Worm (Caenorhabditis elegans) whole organism, young adult: ENCODE data around the gene F21C10.13.

Experiments
- B0336.3 ChIP-seq: fragments of 200-800 bp; sonication (Bioruptor generic); IDR thresholded peaks from 2 replicates; pipeline ENCODE4 v1.3.6; 2022; ENCODE audit warnings: missing genetic modification characterization, missing compliant biosample characterization
- D2030.7 ChIP-seq: fragments of 200-800 bp; sonication (Bioruptor generic); IDR thresholded peaks from 2 replicates; pipeline ENCODE4 v1.3.6; 2022; ENCODE audit warnings: missing genetic modification reagents, missing genetic modification characterization, missing compliant biosample characterization
- F49E8.2 ChIP-seq: sonication (generic microtip); optimal IDR thresholded peaks from 3 replicates; lab custom pipeline; 2017; ENCODE audit warnings: missing genetic modification characterization, mild to moderate bottlenecking, missing compliant biosample characterization, antibody characterized with exemption, moderate library complexity; ENCODE audit not compliant: insufficient read depth
- Y53F4B.3 ChIP-seq: fragments of 200-800 bp; sonication (Bioruptor generic); IDR thresholded peaks from 2 replicates; pipeline ENCODE4 v1.3.6; 2022; ENCODE audit warnings: missing genetic modification reagents, missing genetic modification characterization, missing compliant biosample characterization
- Y56A3A.18 ChIP-seq: fragments of 200-800 bp; sonication (Bioruptor generic); IDR thresholded peaks from 2 replicates; pipeline ENCODE4 v1.3.6; 2022; ENCODE audit warnings: missing genetic modification reagents, missing genetic modification characterization, missing compliant biosample characterization
- aptf-3 ChIP-seq: fragments of 200-800 bp; sonication (Bioruptor generic); IDR thresholded peaks from 2 replicates; pipeline ENCODE4 v1.3.6; 2022; ENCODE audit warnings: missing genetic modification characterization, missing compliant biosample characterization
- athp-1 ChIP-seq: sonication (generic microtip); optimal IDR thresholded peaks from 2 replicates; lab custom pipeline; 2017; ENCODE audit warnings: mild to moderate bottlenecking, missing genetic modification characterization, missing compliant biosample characterization
- attf-6 ChIP-seq: fragments of 200-800 bp; sonication (Bioruptor generic); IDR thresholded peaks from 2 replicates; pipeline ENCODE4 v1.3.6; 2022; ENCODE audit warnings: missing genetic modification reagents, missing genetic modification characterization, missing compliant biosample characterization
- bed-1 ChIP-seq: fragments of 200-800 bp; sonication (Bioruptor generic); IDR thresholded peaks from 2 replicates; pipeline ENCODE4 v1.3.6; 2022; ENCODE audit warnings: missing genetic modification reagents, missing genetic modification characterization, missing compliant biosample characterization
- cebp-1 ChIP-seq, 2 experiments: fragments of 200-800 bp in 1 of 2; sonication (Bioruptor generic) in 1 of 2; sonication (generic microtip) in 1 of 2; IDR thresholded peaks in 1 of 2; optimal IDR thresholded peaks in 1 of 2; 2 replicates each; pipeline versions ENCODE4 v1.3.6 to Lab custom; 2017 to 2022; ENCODE audit warnings: missing compliant biosample characterization in 2 of 2, missing genetic modification characterization in 2 of 2, mild to moderate bottlenecking in 1 of 2, missing genetic modification reagents in 1 of 2, moderate library complexity in 1 of 2
- cebp-2 ChIP-seq: fragments of 200-800 bp; sonication (Bioruptor generic); IDR thresholded peaks from 2 replicates; pipeline ENCODE4 v1.3.6; 2022; ENCODE audit warnings: missing genetic modification characterization, missing compliant biosample characterization
- ceh-100 ChIP-seq: fragments of 200-800 bp; sonication (Bioruptor generic); IDR thresholded peaks from 2 replicates; pipeline ENCODE4 v1.3.6; 2022; ENCODE audit warnings: missing genetic modification reagents, missing genetic modification characterization, missing compliant biosample characterization
- ceh-27 ChIP-seq: fragments of 200-800 bp; sonication (Bioruptor generic); optimal IDR thresholded peaks from 2 replicates; lab custom pipeline; 2018; ENCODE audit warnings: mild to moderate bottlenecking, missing genetic modification characterization, moderate library complexity, missing compliant biosample characterization
- chd-7 ChIP-seq: sonication (generic microtip); optimal IDR thresholded peaks from 2 replicates; lab custom pipeline; 2016; ENCODE audit warnings: mild to moderate bottlenecking, missing genetic modification characterization, moderate library complexity, missing compliant biosample characterization
- dox-1 ChIP-seq: fragments of 200-800 bp; sonication (Bioruptor generic); IDR thresholded peaks from 2 replicates; pipeline ENCODE4 v1.3.6; 2022; ENCODE audit warnings: missing genetic modification reagents, missing genetic modification characterization, missing compliant biosample characterization
- dpff-1 ChIP-seq: sonication (generic microtip); optimal IDR thresholded peaks from 2 replicates; lab custom pipeline; 2017; ENCODE audit warnings: mild to moderate bottlenecking, missing genetic modification characterization, missing compliant biosample characterization
- ekl-4 ChIP-seq: fragments of 200-800 bp; sonication (Bioruptor generic); IDR thresholded peaks from 2 replicates; pipeline ENCODE4 v1.3.6; 2022; ENCODE audit warnings: missing genetic modification reagents, missing genetic modification characterization, missing compliant biosample characterization
- hlh-12 ChIP-seq: sonication (generic microtip); optimal IDR thresholded peaks from 2 replicates; lab custom pipeline; 2016; ENCODE audit warnings: missing genetic modification characterization, missing compliant biosample characterization
- hmg-1.2 ChIP-seq: fragments of 200-800 bp; sonication (Bioruptor generic); IDR thresholded peaks from 2 replicates; pipeline ENCODE4 v1.3.6; 2022; ENCODE audit warnings: missing genetic modification reagents, missing genetic modification characterization, missing compliant biosample characterization
- hmg-20 ChIP-seq: fragments of 200-800 bp; sonication (Bioruptor generic); IDR thresholded peaks from 2 replicates; pipeline ENCODE4 v1.3.6; 2022; ENCODE audit warnings: missing genetic modification reagents, missing genetic modification characterization, missing compliant biosample characterization
- hrde-1 ChIP-seq: sonication (generic microtip); optimal IDR thresholded peaks from 2 replicates; lab custom pipeline; 2016; ENCODE audit warnings: missing genetic modification characterization, mild to moderate bottlenecking, missing compliant biosample characterization, moderate library complexity, missing genotype, missing genetic modification reagents, borderline replicate concordance
- hsf-1 ChIP-seq: fragments of 200-800 bp; sonication (Bioruptor generic); IDR thresholded peaks from 2 replicates; pipeline ENCODE4 v1.3.6; 2022; ENCODE audit warnings: missing genetic modification reagents, missing genetic modification characterization, missing compliant biosample characterization
- let-607 ChIP-seq, 2 experiments: fragments of 200-800 bp in 1 of 2; sonication (Bioruptor generic) in 1 of 2; sonication (generic microtip) in 1 of 2; optimal IDR thresholded peaks; 2 replicates each; lab custom pipeline; 2016 to 2018; ENCODE audit warnings: mild to moderate bottlenecking in 2 of 2, missing compliant biosample characterization in 2 of 2, missing genetic modification characterization in 2 of 2, moderate library complexity in 2 of 2, missing genotype in 1 of 2
- lin-26 ChIP-seq: fragments of 200-800 bp; sonication (Bioruptor generic); IDR thresholded peaks from 2 replicates; pipeline ENCODE4 v1.3.6; 2022; ENCODE audit warnings: missing genetic modification reagents, missing genetic modification characterization, missing compliant biosample characterization
- lsy-27 ChIP-seq: sonication (generic microtip); optimal IDR thresholded peaks from 2 replicates; lab custom pipeline; 2017; ENCODE audit warnings: missing genetic modification characterization, mild to moderate bottlenecking, missing compliant biosample characterization, antibody characterized with exemption, missing genotype, borderline replicate concordance; ENCODE audit not compliant: insufficient read depth
- madf-10 ChIP-seq: sonication (generic microtip); optimal IDR thresholded peaks from 2 replicates; lab custom pipeline; 2016; ENCODE audit warnings: mild to moderate bottlenecking, missing genetic modification characterization, missing compliant biosample characterization
- madf-3 ChIP-seq: fragments of 200-800 bp; sonication (Bioruptor generic); IDR thresholded peaks from 2 replicates; pipeline ENCODE4 v1.3.6; 2022; ENCODE audit warnings: missing genetic modification reagents, missing genetic modification characterization, missing compliant biosample characterization
- madf-6 ChIP-seq: fragments of 200-800 bp; sonication (Bioruptor generic); IDR thresholded peaks from 2 replicates; pipeline ENCODE4 v1.3.6; 2022; ENCODE audit warnings: missing genetic modification reagents, missing genetic modification characterization, missing compliant biosample characterization
- mcd-1 ChIP-seq: fragments of 200-800 bp; sonication (Bioruptor generic); IDR thresholded peaks from 2 replicates; pipeline ENCODE4 v1.3.6; 2022; ENCODE audit warnings: missing genetic modification reagents, missing genetic modification characterization, missing compliant biosample characterization
- nfya-2 ChIP-seq: fragments of 200-800 bp; sonication (Bioruptor generic); IDR thresholded peaks from 2 replicates; pipeline ENCODE4 v1.3.6; 2022; ENCODE audit warnings: missing genetic modification reagents, missing genetic modification characterization, missing compliant biosample characterization
- rcor-1 ChIP-seq: fragments of 200-800 bp; sonication (Bioruptor generic); IDR thresholded peaks from 2 replicates; pipeline ENCODE4 v1.3.6; 2022; ENCODE audit warnings: missing genetic modification reagents, missing genetic modification characterization, missing compliant biosample characterization
- snpc-1.1 ChIP-seq: sonication (generic microtip); optimal IDR thresholded peaks from 2 replicates; lab custom pipeline; 2017; ENCODE audit warnings: missing genetic modification characterization, mild to moderate bottlenecking, missing compliant biosample characterization, antibody characterized with exemption, moderate library complexity, missing genotype, missing genetic modification reagents; ENCODE audit not compliant: insufficient read depth
- snpc-3.4 ChIP-seq: sonication (generic microtip); optimal IDR thresholded peaks from 2 replicates; lab custom pipeline; 2017; ENCODE audit warnings: missing genetic modification characterization, mild to moderate bottlenecking, missing compliant biosample characterization, antibody characterized with exemption, moderate library complexity, missing genotype, missing genetic modification reagents
- snpc-4 ChIP-seq, 5 experiments: fragments of 150-350 bp in 1 of 5; sonication (generic microtip) in 4 of 5; optimal IDR thresholded peaks; 2 replicates each; lab custom pipeline; 2014 to 2018; ENCODE audit warnings: missing genetic modification characterization in 5 of 5, missing biosample characterization in 3 of 5, antibody characterized with exemption in 2 of 5, mild to moderate bottlenecking in 2 of 5, missing compliant biosample characterization in 2 of 5, missing genotype in 2 of 5, moderate library complexity in 2 of 5, missing genetic modification reagents in 1 of 5
- tbp1 ChIP-seq: fragments of 200-800 bp; sonication (Bioruptor generic); optimal IDR thresholded peaks from 2 replicates; lab custom pipeline; 2018; ENCODE audit warnings: mild to moderate bottlenecking, missing genetic modification characterization, missing compliant biosample characterization
- unc-130 ChIP-seq: sonication (generic microtip); optimal IDR thresholded peaks from 2 replicates; lab custom pipeline; 2016; ENCODE audit warnings: missing genetic modification reagents, missing genetic modification characterization, missing compliant biosample characterization
- zfh-2 ChIP-seq: fragments of 200-800 bp; sonication (Bioruptor generic); conservative IDR thresholded peaks from 2 replicates; pipeline ENCODE4 v1.3.6; 2022; ENCODE audit warnings: missing genetic modification reagents, missing genetic modification characterization, missing compliant biosample characterization

F21C10.13 gene

ce11 chrV:9088758-9089157 lies 33.3 kb upstream of the F21C10.13 start (continued):
- TF ChIP-seq lsy-27 (tag; lab: Kevin White, UChicago) (no peak), athp-1 (tag; lab: Kevin White, UChicago) (no peak), Y53F4B.3 (GFP tag; lab: Robert Waterston, UW) (no peak), nfya-2 (no peak), madf-10 (tag; lab: Kevin White, UChicago) (no peak), zfh-2 (GFP tag; lab: Robert Waterston, UW) (no peak)

- TF ChIP-seq ceh-100 (GFP tag; lab: Robert Waterston, UW) (peak; percentile 16; the same call in 1 of the 2 replicates), hlh-12 (tag; lab: Kevin White, UChicago) (peak; percentile 30), lin-26 (GFP tag; lab: Robert Waterston, UW) (peak; percentile 43; the same call in 1 of the 2 replicates), hmg-1.2 (GFP tag; lab: Robert Waterston, UW) (peak; percentile 53), mcd-1 (peak; percentile 39; the same call in 1 of the 2 replicates), snpc-4 (GFP tag; optimal IDR thresholded peaks at IDR 0.05; lab: Kevin White, UChicago) (peak; percentile 58), snpc-4 (tag; optimal IDR thresholded peaks at IDR 0.05; lab: Kevin White, UChicago) (peak in 3 of 4 experiments; percentile 53 to 79 (median 66)), madf-6 (GFP tag; lab: Robert Waterston, UW) (peak; percentile 60), attf-6 (peak; percentile 77), Y56A3A.18 (peak; percentile 43; the same call in 1 of the 2 replicates), tbp1 (GFP tag; lab: Kevin White, UChicago) (peak; percentile 49), hsf-1 (peak; percentile 58), zfh-2 (GFP tag; lab: Robert Waterston, UW) (0 out of 2 replicates have a peak, but pooled peaks have one; percentile 36), rcor-1 (peak; percentile 54), dox-1 (peak; percentile 55), snpc-1.1 (tag; lab: Kevin White, UChicago) (peak; percentile 79), F49E8.2 (peak; percentile 2), bed-1 (GFP tag; lab: Robert Waterston, UW) (0 out of 2 replicates have a peak, but pooled peaks have one; percentile 62), ekl-4 (peak; percentile 61; the same call in 1 of the 2 replicates), aptf-3 (GFP tag; lab: Robert Waterston, UW) (peak; percentile 81; the same call in 1 of the 2 replicates), hmg-20 (GFP tag; lab: Robert Waterston, UW) (peak; percentile 11; the same call in 1 of the 2 replicates), D2030.7 (peak; percentile 48; the same call in 1 of the 2 replicates)
These were observed 31.0 kb upstream of the F21C10.13 start for ce11 chrV:9090824-9091798.

DNA sequence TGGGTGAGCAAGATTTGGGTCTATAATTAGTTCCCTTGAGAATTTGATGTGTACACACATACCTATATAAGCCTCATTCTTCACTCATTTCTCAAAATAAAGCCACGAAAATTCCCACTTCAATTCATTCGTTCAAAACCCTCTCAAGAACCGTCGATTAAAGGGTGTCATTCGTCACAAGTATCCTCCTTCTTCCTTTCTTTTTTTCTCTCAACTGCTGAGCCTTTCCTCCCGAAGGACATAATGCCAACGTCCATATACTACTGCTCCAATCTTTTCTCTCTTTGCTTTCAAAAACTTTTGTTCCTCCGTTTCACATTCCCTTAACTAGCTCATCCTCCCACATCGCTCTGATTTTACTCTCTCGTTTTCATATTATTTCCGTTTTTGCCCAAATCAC lies 29.9 kb upstream of the F21C10.13 start, which contains the start of gene T27E4.1:
TSS of gene T27E4.1 (plus strand) at position 137 of the 400 bp plus-strand sequence.
- TF ChIP-seq unc-130 (GFP tag; lab: Kevin White, UChicago): no peak
- TF ChIP-seq ceh-27 (GFP tag; lab: Kevin White, UChicago): peak; percentile 9
- TF ChIP-seq dpff-1: no peak
- TF ChIP-seq, all 124 proteins: peak for 1

- TF ChIP-seq hrde-1 (no peak), snpc-4 (GFP tag; optimal IDR thresholded peaks at IDR 0.05; lab: Kevin White, UChicago) (no peak), snpc-4 (tag; optimal IDR thresholded peaks at IDR 0.05; lab: Kevin White, UChicago) (peak in 1 of 4 experiments; percentile 18), cebp-2 (GFP tag; lab: Robert Waterston, UW) (no peak), B0336.3 (GFP tag; lab: Robert Waterston, UW) (0 out of 2 replicates have a peak, but pooled peaks have one; percentile 18), chd-7 (peak; percentile 33), rcor-1 (0 out of 2 replicates have a peak, but pooled peaks have one; percentile 12), let-607 (tag; optimal IDR thresholded peaks at IDR 0.05; lab: Kevin White, UChicago) (peak in 1 of 2 experiments; percentile 6), snpc-3.4 (tag; lab: Kevin White, UChicago) (no peak), madf-3 (GFP tag; lab: Robert Waterston, UW) (no peak), hmg-1.2 (GFP tag; lab: Robert Waterston, UW) (peak; percentile 25; the same call in 1 of the 2 replicates), tbp1 (GFP tag; lab: Kevin White, UChicago) (peak; percentile 47), lsy-27 (tag; lab: Kevin White, UChicago) (no peak), cebp-1 (GFP tag; IDR thresholded peaks at IDR 0.05; lab: Robert Waterston, UW) (no peak), cebp-1 (tag; optimal IDR thresholded peaks at IDR 0.05; lab: Kevin White, UChicago) (peak; percentile 66)
These were observed 28.0 kb upstream of the F21C10.13 start for ce11 chrV:9094060-9094628.
